Worm (Caenorhabditis elegans) whole organism, L4 larva: ENCODE data around the gene C17B7.15.

ENCODE experiments used
- F26F4.8 ChIP-seq: fragments of 200-800 bp; sonication (Bioruptor generic); conservative IDR thresholded peaks from 2 replicates; pipeline ENCODE4 v1.3.6; 2022; ENCODE audit warnings: missing genetic modification characterization, missing compliant biosample characterization
- aly-2 ChIP-seq: sonication (generic microtip); optimal IDR thresholded peaks from 2 replicates; lab custom pipeline; 2018; ENCODE audit warnings: missing biosample characterization, missing genetic modification characterization
- gei-8 ChIP-seq: fragments of 200-800 bp; sonication (Bioruptor generic); optimal IDR thresholded peaks from 2 replicates; lab custom pipeline; 2018; ENCODE audit warnings: mild to moderate bottlenecking, missing genetic modification characterization, missing compliant biosample characterization
- php-3 ChIP-seq: fragments of 200-800 bp; sonication (Bioruptor generic); IDR thresholded peaks from 2 replicates; pipeline ENCODE4 v1.3.6; 2022; ENCODE audit warnings: missing genetic modification reagents, missing genetic modification characterization, missing compliant biosample characterization
- unc-62 ChIP-seq, 3 experiments: fragments of 150-350 bp in 1 of 3; sonication (generic microtip); optimal IDR thresholded peaks in 2 of 3; peaks in 1 of 3; 1 replicate in 1 of 3; 2 replicates in 2 of 3; lab custom pipeline; 2014 to 2017; ENCODE audit warnings: missing biosample characterization in 3 of 3, missing genetic modification characterization in 3 of 3, missing genetic modification reagents in 3 of 3, missing genotype in 1 of 3
- ztf-11 ChIP-seq: fragments of 150-350 bp; optimal IDR thresholded peaks from 2 replicates; lab custom pipeline; 2014; ENCODE audit warnings: missing biosample characterization, missing genetic modification characterization

- TF ChIP-seq ztf-11 (tag; lab: Kevin White, UChicago): no peak
- no peak for TF ChIP-seq F26F4.8 (GFP tag; lab: Robert Waterston, UW)
- TF ChIP-seq gei-8 (GFP tag; lab: Kevin White, UChicago): no peak
- TF ChIP-seq aly-2 (tag; lab: Kevin White, UChicago): no peak
- TF ChIP-seq php-3 (GFP tag; lab: Robert Waterston, UW): 0 out of 2 replicates have a peak, but pooled peaks have one; percentile 42
- no peak for TF ChIP-seq unc-62 (GFP tag; optimal IDR thresholded peaks at IDR 0.05 in 1 of 2; lab: Kevin White, UChicago)
- TF ChIP-seq unc-62 (tag; optimal IDR thresholded peaks at IDR 0.05; lab: Kevin White, UChicago): no peak
Observed at ce11 chrV:3388299-3388698, 38.3 kb downstream of the C17B7.15 start.
